Fruit fly (Drosophila melanogaster) whole organism, embryonic: ENCODE measurements around the gene Cep135.
A peak's percentile ranks its signal among the peaks of the same experiment; 100 is the strongest.

Source experiments
- Awh ChIP-seq: fragments of 200-800 bp; sonication (Bioruptor generic); IDR thresholded peaks from 2 replicates; pipeline ENCODE4, ENCODE4 v1.3.6; 2022; ENCODE audit warnings: missing biosample characterization, missing genetic modification characterization
- CG10147 ChIP-seq: fragments of 200-800 bp; sonication (Bioruptor generic); optimal IDR thresholded peaks from 2 replicates; lab custom pipeline; 2019; ENCODE audit warnings: missing biosample characterization, mild to moderate bottlenecking, missing genetic modification characterization, moderate library complexity
- CG10979 ChIP-seq: fragments of 200-800 bp; sonication (Bioruptor generic); optimal IDR thresholded peaks from 2 replicates; lab custom pipeline; 2018; ENCODE audit warnings: missing biosample characterization, mild to moderate bottlenecking, missing genetic modification characterization, moderate library complexity
- CG12236 ChIP-seq: fragments of 200-800 bp; sonication (Bioruptor generic); optimal IDR thresholded peaks from 2 replicates; lab custom pipeline; 2016; ENCODE audit warnings: missing biosample characterization, missing genetic modification characterization
- CG12659 ChIP-seq: fragments of 200-800 bp; sonication (Bioruptor generic); optimal IDR thresholded peaks from 3 replicates; lab custom pipeline; 2017; ENCODE audit warnings: mild to moderate bottlenecking, missing biosample characterization, missing genetic modification reagents, missing genetic modification characterization
- CG13424 ChIP-seq: fragments of 200-800 bp; sonication (Bioruptor generic); optimal IDR thresholded peaks from 2 replicates; lab custom pipeline; 2019; ENCODE audit warnings: missing biosample characterization, mild to moderate bottlenecking, missing genetic modification characterization, moderate library complexity
- CG15073 ChIP-seq: fragments of 200-800 bp; sonication (Bioruptor generic); optimal IDR thresholded peaks from 2 replicates; lab custom pipeline; 2016; ENCODE audit warnings: missing biosample characterization, missing genetic modification characterization
- CG17359 ChIP-seq: fragments of 200-800 bp; sonication (Bioruptor generic); optimal IDR thresholded peaks from 3 replicates; lab custom pipeline; 2018; ENCODE audit warnings: missing biosample characterization, mild to moderate bottlenecking, missing genetic modification characterization, moderate library complexity
- CG17912 ChIP-seq: fragments of 200-800 bp; sonication (Bioruptor generic); optimal IDR thresholded peaks from 2 replicates; lab custom pipeline; 2018; ENCODE audit warnings: missing biosample characterization, mild to moderate bottlenecking, missing genetic modification characterization
- CG2120 ChIP-seq: fragments of 200-800 bp; sonication (Bioruptor generic); optimal IDR thresholded peaks from 3 replicates; lab custom pipeline; 2016; ENCODE audit warnings: missing biosample characterization, missing genetic modification characterization
- CG3065 ChIP-seq: fragments of 200-800 bp; sonication (Bioruptor generic); optimal IDR thresholded peaks from 2 replicates; lab custom pipeline; 2016; ENCODE audit warnings: missing biosample characterization, missing genetic modification characterization
- CG4707 ChIP-seq: fragments of 200-800 bp; sonication (Bioruptor generic); optimal IDR thresholded peaks from 2 replicates; lab custom pipeline; 2018; ENCODE audit warnings: missing biosample characterization, mild to moderate bottlenecking, missing genetic modification characterization, moderate library complexity
- CG4730 ChIP-seq: fragments of 200-800 bp; sonication (Bioruptor generic); IDR thresholded peaks from 2 replicates; pipeline ENCODE4 v1.3.6; 2022; ENCODE audit warnings: missing biosample characterization, missing genetic modification characterization
- CG4820 ChIP-seq: fragments of 200-800 bp; sonication (Bioruptor generic); optimal IDR thresholded peaks from 3 replicates; lab custom pipeline; 2016; ENCODE audit warnings: missing biosample characterization, missing genetic modification characterization
- CG7357 ChIP-seq: fragments of 200-800 bp; sonication (Bioruptor generic); IDR thresholded peaks from 3 replicates; pipeline ENCODE4 v1.3.6; 2022; ENCODE audit warnings: missing biosample characterization, missing genetic modification characterization
- CG7786 ChIP-seq: fragments of 200-800 bp; sonication (Bioruptor generic); optimal IDR thresholded peaks from 2 replicates; lab custom pipeline; 2016; ENCODE audit warnings: missing biosample characterization, missing genetic modification characterization
- CG8281 ChIP-seq: fragments of 200-800 bp; sonication (Bioruptor generic); optimal IDR thresholded peaks from 2 replicates; lab custom pipeline; 2018; ENCODE audit warnings: missing biosample characterization, mild to moderate bottlenecking, missing genetic modification characterization, moderate library complexity
- CG8290 ChIP-seq, 3 experiments: fragments of 200-800 bp; sonication (Bioruptor generic); optimal IDR thresholded peaks; 2 replicates each; lab custom pipeline; 2016 to 2019; ENCODE audit warnings: missing biosample characterization in 3 of 3, missing genetic modification characterization in 3 of 3, mild to moderate bottlenecking in 2 of 3, moderate library complexity in 1 of 3
- CG8388 ChIP-seq: fragments of 200-800 bp; sonication (Bioruptor generic); optimal IDR thresholded peaks from 2 replicates; lab custom pipeline; 2019; ENCODE audit warnings: missing biosample characterization, mild to moderate bottlenecking, missing genetic modification characterization, moderate library complexity
- CG8765 ChIP-seq: fragments of 200-800 bp; sonication (Bioruptor generic); IDR thresholded peaks from 2 replicates; pipeline ENCODE4 v1.3.6; 2022; ENCODE audit warnings: missing biosample characterization, missing genetic modification characterization
- CG9215 ChIP-seq: fragments of 200-800 bp; sonication (Bioruptor generic); IDR thresholded peaks from 2 replicates; pipeline ENCODE4 v1.3.6; 2022; ENCODE audit warnings: missing biosample characterization, missing genetic modification characterization
- CHES-1-like ChIP-seq: fragments of 200-800 bp; sonication (Bioruptor generic); optimal IDR thresholded peaks from 2 replicates; lab custom pipeline; 2016; ENCODE audit warnings: missing biosample characterization, missing genetic modification characterization
- CrebB ChIP-seq: fragments of 200-800 bp; sonication (Bioruptor generic); optimal IDR thresholded peaks from 3 replicates; lab custom pipeline; 2018; ENCODE audit warnings: missing biosample characterization, mild to moderate bottlenecking, missing genetic modification characterization
- D ChIP-seq, 2 experiments: fragments of 200-800 bp in 1 of 2; fragments of >200 bp in 1 of 2; sonication (Bioruptor generic) in 1 of 2; optimal IDR thresholded peaks; 2 replicates in 1 of 2; 3 replicates in 1 of 2; lab custom pipeline; 2017; ENCODE audit warnings: mild to moderate bottlenecking in 1 of 2, missing biosample characterization in 1 of 2, missing genetic modification characterization in 1 of 2, missing genetic modification reagents in 1 of 2
- Dfd ChIP-seq, 2 experiments: fragments of >200 bp; optimal IDR thresholded peaks; 2 replicates each; lab custom pipeline; 2017; ENCODE audit warnings: missing biosample characterization in 2 of 2, missing genetic modification characterization in 2 of 2
- Doc3 ChIP-seq: fragments of 200-800 bp; sonication (Bioruptor generic); IDR thresholded peaks from 3 replicates; pipeline ENCODE4 v1.3.6; 2022; ENCODE audit warnings: missing biosample characterization, missing genetic modification characterization; ENCODE audit not compliant: partially characterized antibody
- Elba2 ChIP-seq: fragments of 200-800 bp; sonication (Bioruptor generic); optimal IDR thresholded peaks from 3 replicates; lab custom pipeline; 2016; ENCODE audit warnings: missing biosample characterization, missing genetic modification characterization
- Ets65A ChIP-seq: fragments of 200-800 bp; sonication (Bioruptor generic); peaks from one replicate; lab custom pipeline; 2016; ENCODE audit warnings: missing biosample characterization, missing genetic modification characterization
- Hr51 ChIP-seq, 2 experiments: fragments of 200-800 bp; sonication (Bioruptor generic); optimal IDR thresholded peaks; 2 replicates in 1 of 2; 3 replicates in 1 of 2; lab custom pipeline; 2016 to 2018; ENCODE audit warnings: missing biosample characterization in 2 of 2, missing genetic modification characterization in 2 of 2, mild to moderate bottlenecking in 1 of 2, moderate library complexity in 1 of 2
- Mes4 ChIP-seq: fragments of 200-800 bp; sonication (Bioruptor generic); optimal IDR thresholded peaks from 2 replicates; lab custom pipeline; 2016; ENCODE audit warnings: missing biosample characterization, missing genetic modification characterization
- NC2β ChIP-seq: fragments of 200-800 bp; sonication (Bioruptor generic); optimal IDR thresholded peaks from 2 replicates; lab custom pipeline; 2016; ENCODE audit warnings: missing biosample characterization, missing genetic modification characterization
- Nf-YA ChIP-seq: fragments of 200-800 bp; sonication (Bioruptor generic); IDR thresholded peaks from 2 replicates; pipeline ENCODE4 v1.3.6; 2022; ENCODE audit warnings: missing biosample characterization, missing genetic modification characterization
- aop ChIP-seq: fragments of 200-800 bp; sonication (Bioruptor generic); IDR thresholded peaks from 2 replicates; pipeline ENCODE4 v1.3.6; 2022; ENCODE audit warnings: missing biosample characterization, missing genetic modification characterization
- ara ChIP-seq: fragments of 200-800 bp; sonication (Bioruptor generic); IDR thresholded peaks from 2 replicates; pipeline ENCODE4 v1.3.6; 2022; ENCODE audit warnings: missing biosample characterization, missing genetic modification characterization
- cas ChIP-seq: fragments of 200-800 bp; sonication (Bioruptor generic); IDR thresholded peaks from 2 replicates; pipeline ENCODE4 v1.3.6; 2022; ENCODE audit warnings: missing biosample characterization, missing genetic modification characterization
- ems ChIP-seq: fragments of 200-800 bp; sonication (Bioruptor generic); optimal IDR thresholded peaks from 3 replicates; lab custom pipeline; 2016; ENCODE audit warnings: missing biosample characterization, missing genetic modification characterization
- fd64A ChIP-seq: fragments of 200-800 bp; sonication (Bioruptor generic); optimal IDR thresholded peaks from 3 replicates; lab custom pipeline; 2018; ENCODE audit warnings: missing biosample characterization, mild to moderate bottlenecking, missing genetic modification characterization
- gem ChIP-seq: fragments of 200-800 bp; sonication (Bioruptor generic); optimal IDR thresholded peaks from 2 replicates; lab custom pipeline; 2019; ENCODE audit warnings: missing biosample characterization, mild to moderate bottlenecking, missing genetic modification characterization, moderate library complexity
- gfzf ChIP-seq: fragments of 200-800 bp; sonication (Bioruptor generic); optimal IDR thresholded peaks from 2 replicates; lab custom pipeline; 2016; ENCODE audit warnings: missing biosample characterization, mild to moderate bottlenecking, missing genetic modification characterization, moderate library complexity
- grau ChIP-seq: fragments of 200-800 bp; optimal IDR thresholded peaks from 3 replicates; lab custom pipeline; 2019; ENCODE audit warnings: missing biosample characterization, mild to moderate bottlenecking, missing genetic modification characterization, moderate library complexity
- grn ChIP-seq: fragments of 200-800 bp; sonication (Bioruptor generic); optimal IDR thresholded peaks from 3 replicates; lab custom pipeline; 2017; ENCODE audit warnings: missing biosample characterization, missing genetic modification characterization
- jigr1 ChIP-seq: fragments of 200-800 bp; sonication (Bioruptor generic); IDR thresholded peaks from 3 replicates; pipeline ENCODE4 v1.3.6; 2022; ENCODE audit warnings: missing biosample characterization, missing genetic modification characterization
- kay ChIP-seq: fragments of 200-800 bp; sonication (Bioruptor generic); optimal IDR thresholded peaks from 2 replicates; lab custom pipeline; 2016; ENCODE audit warnings: missing biosample characterization, missing genetic modification characterization
- knrl ChIP-seq: fragments of 200-800 bp; sonication (Bioruptor generic); IDR thresholded peaks from 3 replicates; pipeline ENCODE4 v1.3.6; 2022; ENCODE audit warnings: missing biosample characterization, missing genetic modification characterization; ENCODE audit not compliant: partially characterized antibody
- p53 ChIP-seq: fragments of 200-800 bp; sonication (Bioruptor generic); optimal IDR thresholded peaks from 2 replicates; lab custom pipeline; 2016; ENCODE audit warnings: missing biosample characterization, missing genetic modification characterization
- peb ChIP-seq: fragments of 200-800 bp; sonication (Bioruptor generic); IDR thresholded peaks from 2 replicates; pipeline ENCODE4 v1.3.6; 2022; ENCODE audit warnings: missing biosample characterization, missing genetic modification characterization
- pita ChIP-seq: fragments of 200-800 bp; sonication (Bioruptor generic); optimal IDR thresholded peaks from 2 replicates; lab custom pipeline; 2017; ENCODE audit warnings: missing biosample characterization, mild to moderate bottlenecking, missing genetic modification characterization
- sob ChIP-seq: fragments of 200-800 bp; sonication (Bioruptor generic); IDR thresholded peaks from 2 replicates; pipeline ENCODE4 v1.3.6; 2022; ENCODE audit warnings: missing biosample characterization, missing genetic modification characterization
- zf30C ChIP-seq: fragments of 200-800 bp; sonication (Bioruptor generic); optimal IDR thresholded peaks from 3 replicates; lab custom pipeline; 2018; ENCODE audit warnings: missing biosample characterization, mild to moderate bottlenecking, missing genetic modification characterization

Cep135 gene

dm6 chr3L:15104849-15105555 lies 11.5 kb upstream of the Cep135 start (continued):
- TF ChIP-seq CG17359 (tag; lab: Kevin White, UChicago): peak; percentile 50
- no peak for TF ChIP-seq fd64A (GFP tag; lab: Kevin White, UChicago)
- peak; percentile 97 for TF ChIP-seq Ets65A
- peak; percentile 27 for TF ChIP-seq CG10979 (tag; lab: Kevin White, UChicago)
- TF ChIP-seq CG15073 (GFP tag; lab: Kevin White, UChicago): no peak
- TF ChIP-seq CrebB: no peak
- TF ChIP-seq CG8290 (GFP tag; optimal IDR thresholded peaks at IDR 0.05; lab: Kevin White, UChicago): no peak
- TF ChIP-seq CG8290 (tag; optimal IDR thresholded peaks at IDR 0.05; lab: Kevin White, UChicago): peak in 1 of 2 experiments; percentile 51
- TF ChIP-seq CHES-1-like (GFP tag; lab: Kevin White, UChicago): peak; percentile 70
- TF ChIP-seq pita: no peak
- no peak for TF ChIP-seq CG4820 (GFP tag; lab: Kevin White, UChicago)
- no peak for TF ChIP-seq Doc3 (GFP tag; lab: Robert Waterston, UW)
- peak; percentile 63 for TF ChIP-seq CG12659 (GFP tag; lab: Kevin White, UChicago)
- TF ChIP-seq CG4730 (GFP tag; lab: Robert Waterston, UW): no peak; the same call in 1 of the 2 replicates
- TF ChIP-seq gem (tag; lab: Kevin White, UChicago): peak; percentile 71
- peak; percentile 14; the same call in 1 of the 3 replicates for TF ChIP-seq CG7357
- TF ChIP-seq ems (GFP tag; lab: Kevin White, UChicago): peak; percentile 9
- peak; percentile 21; the same call in 1 of the 2 replicates for TF ChIP-seq ara (GFP tag; lab: Robert Waterston, UW)
- TF ChIP-seq zf30C (GFP tag; lab: Kevin White, UChicago): no peak
- TF ChIP-seq cas (GFP tag; lab: Robert Waterston, UW): no peak
- no peak for TF ChIP-seq Awh (GFP tag; lab: Robert Waterston, UW)
- TF ChIP-seq Dfd (GFP tag; optimal IDR thresholded peaks at IDR 0.05; lab: Kevin White, UChicago): no peak
- no peak for TF ChIP-seq CG8765
- TF ChIP-seq grn (GFP tag; lab: Kevin White, UChicago): no peak
- peak; percentile 35 for TF ChIP-seq CG10147 (GFP tag; lab: Kevin White, UChicago)
- TF ChIP-seq p53 (GFP tag; lab: Kevin White, UChicago): no peak
- TF ChIP-seq Nf-YA (GFP tag; lab: Robert Waterston, UW): no peak
- peak; percentile 23 for TF ChIP-seq CG12236
- peak; percentile 48 for TF ChIP-seq Mes4
- TF ChIP-seq Elba2 (GFP tag; lab: Kevin White, UChicago): no peak
- TF ChIP-seq sob: peak; percentile 75
- no peak for TF ChIP-seq kay (GFP tag; lab: Kevin White, UChicago)
- TF ChIP-seq NC2β (GFP tag; lab: Kevin White, UChicago): peak; percentile 23
- peak in 1 of 2 experiments; percentile 69 for TF ChIP-seq Hr51 (GFP tag; optimal IDR thresholded peaks at IDR 0.05; lab: Kevin White, UChicago)
- no peak for TF ChIP-seq CG4707 (GFP tag; lab: Kevin White, UChicago)
- peak; percentile 52 for TF ChIP-seq CG9215
- TF ChIP-seq CG8388 (GFP tag; lab: Kevin White, UChicago): peak; percentile 27
- TF ChIP-seq CG2120 (GFP tag; lab: Kevin White, UChicago): peak; percentile 83
- TF ChIP-seq gfzf (GFP tag; lab: Kevin White, UChicago): no peak
- no peak for TF ChIP-seq CG3065 (GFP tag; lab: Kevin White, UChicago)
- peak; percentile 70 for TF ChIP-seq CG13424
- TF ChIP-seq peb: peak; percentile 56
- TF ChIP-seq grau (tag; lab: Kevin White, UChicago): peak; percentile 66
- no peak for TF ChIP-seq knrl (GFP tag; lab: Robert Waterston, UW)
- peak; percentile 49; the same call in 1 of the 3 replicates for TF ChIP-seq jigr1 (GFP tag; lab: Robert Waterston, UW)
- no peak for TF ChIP-seq CG17912
- peak; percentile 17 for TF ChIP-seq CG8281 (tag; lab: Kevin White, UChicago)
- no peak for TF ChIP-seq aop (GFP tag; lab: Robert Waterston, UW)
- peak; percentile 75 for TF ChIP-seq CG7786 (GFP tag; lab: Kevin White, UChicago)
- no peak for TF ChIP-seq D (optimal IDR thresholded peaks at IDR 0.05; lab: Kevin White, UChicago)
- peak; percentile 6 for TF ChIP-seq D (GFP tag; optimal IDR thresholded peaks at IDR 0.05; lab: Kevin White, UChicago)
